Fruit fly (Drosophila melanogaster) whole organism, embryonic: ENCODE results near the gene CG4025.
A peak's percentile ranks its signal among the peaks of the same experiment; 100 is the strongest.

Source experiments
- Abd-B ChIP-seq: fragments of 200-800 bp; sonication (Bioruptor generic); optimal IDR thresholded peaks from 2 replicates; lab custom pipeline; 2018; ENCODE audit warnings: missing biosample characterization, mild to moderate bottlenecking, missing genetic modification characterization, moderate library complexity
- CG10209 ChIP-seq: fragments of 200-800 bp; sonication (Bioruptor generic); optimal IDR thresholded peaks from 3 replicates; lab custom pipeline; 2017; ENCODE audit warnings: missing biosample characterization, mild to moderate bottlenecking, missing genetic modification characterization, missing genetic modification reagents
- CG10565 ChIP-seq: fragments of 200-800 bp; sonication (Bioruptor generic); optimal IDR thresholded peaks from 3 replicates; lab custom pipeline; 2016; ENCODE audit warnings: missing biosample characterization, mild to moderate bottlenecking, missing genetic modification characterization
- CG11456 ChIP-seq: fragments of 200-800 bp; sonication (Bioruptor generic); IDR thresholded peaks from 3 replicates; pipeline ENCODE4 v1.3.6; 2022; ENCODE audit warnings: missing biosample characterization, missing genetic modification characterization
- CG12219 ChIP-seq: fragments of 200-800 bp; sonication (Bioruptor generic); optimal IDR thresholded peaks from 3 replicates; lab custom pipeline; 2018; ENCODE audit warnings: missing biosample characterization, mild to moderate bottlenecking, missing genetic modification characterization
- CG14050 ChIP-seq: fragments of 200-800 bp; sonication (Bioruptor generic); IDR thresholded peaks from 3 replicates; pipeline ENCODE4 v1.3.6; 2022; ENCODE audit warnings: missing biosample characterization, missing genetic modification characterization
- CG14965 ChIP-seq: fragments of 200-800 bp; sonication (Bioruptor generic); optimal IDR thresholded peaks from 2 replicates; lab custom pipeline; 2016; ENCODE audit warnings: missing biosample characterization, missing genetic modification characterization, borderline replicate concordance
- CG15479 ChIP-seq: fragments of 200-800 bp; sonication (Bioruptor generic); optimal IDR thresholded peaks from 3 replicates; lab custom pipeline; 2019; ENCODE audit warnings: missing biosample characterization, mild to moderate bottlenecking, missing genetic modification characterization, moderate library complexity
- CG15601 ChIP-seq: fragments of 200-800 bp; sonication (Bioruptor generic); optimal IDR thresholded peaks from 3 replicates; lab custom pipeline; 2019; ENCODE audit warnings: missing biosample characterization, mild to moderate bottlenecking, missing genetic modification characterization, moderate library complexity
- CG16863 ChIP-seq: fragments of 200-800 bp; sonication (Bioruptor generic); optimal IDR thresholded peaks from 3 replicates; lab custom pipeline; 2016; ENCODE audit warnings: missing biosample characterization, missing genetic modification characterization
- CG17802 ChIP-seq: fragments of 200-800 bp; sonication (Bioruptor generic); optimal IDR thresholded peaks from 2 replicates; lab custom pipeline; 2018; ENCODE audit warnings: missing biosample characterization, mild to moderate bottlenecking, missing genetic modification characterization, moderate library complexity
- CG1792 ChIP-seq: fragments of 200-800 bp; sonication (Bioruptor generic); optimal IDR thresholded peaks from 2 replicates; lab custom pipeline; 2016; ENCODE audit warnings: missing biosample characterization, missing genetic modification characterization
- CG32532 ChIP-seq: fragments of 200-800 bp; sonication (Bioruptor generic); IDR thresholded peaks from 2 replicates; pipeline ENCODE4 v1.3.6; 2022; ENCODE audit warnings: missing biosample characterization, missing genetic modification characterization
- CG3281 ChIP-seq: fragments of 200-800 bp; sonication (Bioruptor generic); optimal IDR thresholded peaks from 3 replicates; lab custom pipeline; 2017; ENCODE audit warnings: missing biosample characterization, mild to moderate bottlenecking, missing genetic modification characterization
- CG3847 ChIP-seq: fragments of 200-800 bp; sonication (Bioruptor generic); IDR thresholded peaks from 2 replicates; pipeline ENCODE4 v1.3.6; 2022; ENCODE audit warnings: missing biosample characterization, missing genetic modification characterization
- CG4360 ChIP-seq: fragments of 200-800 bp; sonication (Bioruptor generic); IDR thresholded peaks from 2 replicates; pipeline ENCODE4 v1.3.6; 2022; ENCODE audit warnings: missing biosample characterization, missing genetic modification characterization
- CG43689 ChIP-seq: fragments of 200-800 bp; sonication (Bioruptor generic); IDR thresholded peaks from 2 replicates; pipeline ENCODE4 v1.3.6; 2022; ENCODE audit warnings: missing biosample characterization, missing genetic modification characterization
- CG7271 ChIP-seq: fragments of 200-800 bp; sonication (Bioruptor generic); optimal IDR thresholded peaks from 2 replicates; lab custom pipeline; 2018; ENCODE audit warnings: missing biosample characterization, mild to moderate bottlenecking, missing genetic modification characterization, moderate library complexity
- CG7786 ChIP-seq: fragments of 200-800 bp; sonication (Bioruptor generic); optimal IDR thresholded peaks from 2 replicates; lab custom pipeline; 2016; ENCODE audit warnings: missing biosample characterization, missing genetic modification characterization
- CG9215 ChIP-seq: fragments of 200-800 bp; sonication (Bioruptor generic); IDR thresholded peaks from 2 replicates; pipeline ENCODE4 v1.3.6; 2022; ENCODE audit warnings: missing biosample characterization, missing genetic modification characterization
- CG9797 ChIP-seq: fragments of 200-800 bp; sonication (Bioruptor generic); optimal IDR thresholded peaks from 3 replicates; lab custom pipeline; 2018; ENCODE audit warnings: missing biosample characterization, mild to moderate bottlenecking, missing genetic modification characterization
- CG9876 ChIP-seq: fragments of 200-800 bp; sonication (Bioruptor generic); optimal IDR thresholded peaks from 2 replicates; lab custom pipeline; 2016; ENCODE audit warnings: missing biosample characterization, missing genetic modification characterization
- D ChIP-seq, 2 experiments: fragments of 200-800 bp in 1 of 2; fragments of >200 bp in 1 of 2; sonication (Bioruptor generic) in 1 of 2; optimal IDR thresholded peaks; 2 replicates in 1 of 2; 3 replicates in 1 of 2; lab custom pipeline; 2017; ENCODE audit warnings: mild to moderate bottlenecking in 1 of 2, missing biosample characterization in 1 of 2, missing genetic modification characterization in 1 of 2, missing genetic modification reagents in 1 of 2
- Dek ChIP-seq: fragments of 200-800 bp; sonication (Bioruptor generic); optimal IDR thresholded peaks from 3 replicates; lab custom pipeline; 2019; ENCODE audit warnings: missing biosample characterization, mild to moderate bottlenecking, missing genetic modification characterization, moderate library complexity
- Fer3 ChIP-seq: fragments of 200-800 bp; sonication (Bioruptor generic); optimal IDR thresholded peaks from 2 replicates; lab custom pipeline; 2018; ENCODE audit warnings: missing biosample characterization, mild to moderate bottlenecking, missing genetic modification characterization, moderate library complexity
- Hmr ChIP-seq: fragments of 200-800 bp; sonication (Bioruptor generic); optimal IDR thresholded peaks from 3 replicates; lab custom pipeline; 2017; ENCODE audit warnings: mild to moderate bottlenecking, missing biosample characterization, missing genetic modification reagents, missing genetic modification characterization
- Hr78 ChIP-seq, 2 experiments: fragments of 200-800 bp in 1 of 2; fragments of >200 bp in 1 of 2; sonication (Bioruptor generic) in 1 of 2; optimal IDR thresholded peaks; 2 replicates each; lab custom pipeline; 2017 to 2019; ENCODE audit warnings: missing biosample characterization in 2 of 2, missing genetic modification characterization in 2 of 2, mild to moderate bottlenecking in 1 of 2, moderate library complexity in 1 of 2
- Meics ChIP-seq: fragments of 200-800 bp; sonication (Bioruptor generic); optimal IDR thresholded peaks from 2 replicates; lab custom pipeline; 2017; ENCODE audit warnings: missing biosample characterization, mild to moderate bottlenecking, missing genetic modification characterization
- Sin3A ChIP-seq: fragments of >200 bp; optimal IDR thresholded peaks from 2 replicates; lab custom pipeline; 2018
- Sry-δ ChIP-seq: fragments of 200-800 bp; sonication (Bioruptor generic); optimal IDR thresholded peaks from 2 replicates; lab custom pipeline; 2016; ENCODE audit warnings: missing biosample characterization, missing genetic modification characterization
- Usf ChIP-seq: fragments of 200-800 bp; sonication (Bioruptor generic); optimal IDR thresholded peaks from 2 replicates; lab custom pipeline; 2017; ENCODE audit warnings: missing genotype, missing biosample characterization, missing genetic modification characterization
- ab ChIP-seq: fragments of 200-800 bp; sonication (Bioruptor generic); optimal IDR thresholded peaks from 2 replicates; lab custom pipeline; 2016; ENCODE audit warnings: missing biosample characterization, missing genetic modification characterization
- bigmax ChIP-seq: fragments of 200-800 bp; sonication (Bioruptor generic); optimal IDR thresholded peaks from 2 replicates; lab custom pipeline; 2018; ENCODE audit warnings: missing biosample characterization, mild to moderate bottlenecking, missing genetic modification characterization
- ci ChIP-seq: fragments of 200-800 bp; sonication (Bioruptor generic); IDR thresholded peaks from 3 replicates; pipeline ENCODE4 v1.3.6; 2022; ENCODE audit warnings: missing biosample characterization, missing genetic modification characterization
- corto ChIP-seq: fragments of 200-800 bp; sonication (Bioruptor generic); optimal IDR thresholded peaks from 2 replicates; lab custom pipeline; 2016; ENCODE audit warnings: missing biosample characterization, mild to moderate bottlenecking, missing genetic modification characterization, moderate library complexity
- crol ChIP-seq: fragments of 200-800 bp; sonication (Bioruptor generic); IDR thresholded peaks from 2 replicates; pipeline ENCODE4 v1.3.6; 2022; ENCODE audit warnings: missing biosample characterization, missing genetic modification characterization
- da ChIP-seq: fragments of 200-800 bp; sonication (Bioruptor generic); optimal IDR thresholded peaks from 2 replicates; lab custom pipeline; 2016; ENCODE audit warnings: missing biosample characterization, missing genetic modification characterization
- dm ChIP-seq: fragments of 200-800 bp; sonication (Bioruptor generic); optimal IDR thresholded peaks from 3 replicates; lab custom pipeline; 2016; ENCODE audit warnings: missing biosample characterization, missing genetic modification characterization
- gce ChIP-seq: fragments of 200-800 bp; sonication (Bioruptor generic); IDR thresholded peaks from 3 replicates; pipeline ENCODE4 v1.3.6; 2022; ENCODE audit warnings: missing biosample characterization, missing genetic modification characterization
- gsb-n ChIP-seq: fragments of 200-800 bp; sonication (Bioruptor generic); optimal IDR thresholded peaks from 3 replicates; lab custom pipeline; 2018; ENCODE audit warnings: missing biosample characterization, mild to moderate bottlenecking, missing genetic modification characterization
- hbn ChIP-seq: fragments of 200-800 bp; sonication (Bioruptor generic); IDR thresholded peaks from 2 replicates; pipeline ENCODE4 v1.3.6; 2022; ENCODE audit warnings: missing biosample characterization, missing genetic modification characterization; ENCODE audit not compliant: partially characterized antibody
- inv ChIP-seq: fragments of 200-800 bp; sonication (Bioruptor generic); IDR thresholded peaks from 2 replicates; pipeline ENCODE4 v1.3.6; 2022; ENCODE audit warnings: missing biosample characterization, missing genetic modification characterization; ENCODE audit not compliant: partially characterized antibody
- jumu ChIP-seq: fragments of 200-800 bp; sonication (Bioruptor generic); optimal IDR thresholded peaks from 3 replicates; lab custom pipeline; 2016; ENCODE audit warnings: missing biosample characterization, missing genetic modification characterization
- klu ChIP-seq: fragments of 200-800 bp; sonication (Bioruptor generic); IDR thresholded peaks from 2 replicates; pipeline ENCODE4 v1.3.6; 2022; ENCODE audit warnings: missing biosample characterization, missing genetic modification characterization
- kni ChIP-seq: fragments of 200-800 bp; sonication (Bioruptor generic); optimal IDR thresholded peaks from 3 replicates; lab custom pipeline; 2017; ENCODE audit warnings: mild to moderate bottlenecking, missing biosample characterization, missing genetic modification reagents, missing genetic modification characterization
- phol ChIP-seq: fragments of 200-800 bp; sonication (Bioruptor generic); optimal IDR thresholded peaks from 3 replicates; lab custom pipeline; 2018; ENCODE audit warnings: missing biosample characterization, mild to moderate bottlenecking, missing genetic modification characterization, moderate library complexity
- scrt ChIP-seq: fragments of 200-800 bp; sonication (Bioruptor generic); optimal IDR thresholded peaks from 2 replicates; lab custom pipeline; 2018; ENCODE audit warnings: missing biosample characterization, mild to moderate bottlenecking, missing genetic modification characterization, moderate library complexity
- wek ChIP-seq: fragments of 200-800 bp; sonication (Bioruptor generic); optimal IDR thresholded peaks from 3 replicates; lab custom pipeline; 2018; ENCODE audit warnings: missing biosample characterization, mild to moderate bottlenecking, missing genetic modification characterization, moderate library complexity

CG4025 gene

dm6 chrX:2050070-2050899 is 26.5 kb upstream of the CG4025 start, which contains the start of gene moody (continued):
- TF ChIP-seq Sin3A (lab: Kevin White, UChicago) (no peak), CG10565 (peak; percentile 70), CG7271 (tag; lab: Kevin White, UChicago) (no peak), Abd-B (GFP tag; lab: Kevin White, UChicago) (peak; percentile 87), jumu (GFP tag; lab: Kevin White, UChicago) (peak; percentile 98), CG4360 (GFP tag; lab: Robert Waterston, UW) (peak; percentile 79), CG12219 (GFP tag; lab: Kevin White, UChicago) (peak; percentile 98), dm (peak; percentile 94), Usf (peak; percentile 96), CG17802 (tag; lab: Kevin White, UChicago) (peak; percentile 85), CG16863 (GFP tag; lab: Kevin White, UChicago) (peak; percentile 97), ab (GFP tag; lab: Kevin White, UChicago) (peak; percentile 89), wek (GFP tag; lab: Kevin White, UChicago) (peak; percentile 92), CG9876 (GFP tag; lab: Kevin White, UChicago) (peak; percentile 96), CG1792 (peak; percentile 96), corto (GFP tag; lab: Kevin White, UChicago) (no peak), crol (peak; percentile 96), da (peak; percentile 96), CG3847 (peak; percentile 99), bigmax (GFP tag; lab: Kevin White, UChicago) (peak; percentile 62), kni (GFP tag; lab: Kevin White, UChicago) (peak; percentile 93), CG14050 (GFP tag; lab: Robert Waterston, UW) (peak; percentile 98), CG15601 (tag; lab: Kevin White, UChicago) (peak; percentile 93), gce (GFP tag; lab: Robert Waterston, UW) (peak; percentile 97), CG9797 (GFP tag; lab: Kevin White, UChicago) (peak; percentile 35), CG9215 (GFP tag; lab: Robert Waterston, UW) (peak; percentile 97), klu (GFP tag; lab: Robert Waterston, UW) (peak; percentile 96), CG32532 (GFP tag; lab: Robert Waterston, UW) (peak; percentile 99), Sry-δ (GFP tag; lab: Kevin White, UChicago) (peak; percentile 60), CG43689 (GFP tag; lab: Robert Waterston, UW) (peak; percentile 97), Hmr (GFP tag; lab: Kevin White, UChicago) (peak; percentile 99), CG14965 (GFP tag; lab: Kevin White, UChicago) (peak; percentile 74), ci (GFP tag; lab: Robert Waterston, UW) (peak; percentile 99), Dek (tag; lab: Kevin White, UChicago) (peak; percentile 97), Fer3 (tag; lab: Kevin White, UChicago) (peak; percentile 97), inv (GFP tag; lab: Robert Waterston, UW) (no peak), hbn (GFP tag; lab: Robert Waterston, UW) (peak; percentile 48; the same call in 1 of the 2 replicates), Meics (GFP tag; lab: Kevin White, UChicago) (peak; percentile 98), D (optimal IDR thresholded peaks at IDR 0.05; lab: Kevin White, UChicago) (no peak), D (GFP tag; optimal IDR thresholded peaks at IDR 0.05; lab: Kevin White, UChicago) (peak; percentile 92), gsb-n (peak; percentile 85), CG7786 (GFP tag; lab: Kevin White, UChicago) (peak; percentile 98), CG3281 (GFP tag; lab: Kevin White, UChicago) (peak; percentile 95), phol (tag; lab: Kevin White, UChicago) (peak; percentile 83), CG15479 (GFP tag; lab: Kevin White, UChicago) (peak; percentile 68), CG11456 (GFP tag; lab: Robert Waterston, UW) (peak; percentile 100), scrt (GFP tag; lab: Kevin White, UChicago) (peak; percentile 94), CG10209 (GFP tag; lab: Kevin White, UChicago) (peak; percentile 97), Hr78 (GFP tag; optimal IDR thresholded peaks at IDR 0.05; lab: Kevin White, UChicago) (peak in 1 of 2 experiments; percentile 89)
